ENCODE assay signal across 3 fruit fly cellular contexts in genomic region chr3R:9246879-9247621, dm6.
TF ChIP-seq lines count a peak whose summit lies in the region.

No protein-coding gene starts in this region.

TF ChIP-seq in whole organism, embryonic, 481 proteins besides CTCF, POLR2A, EP300 and RAD21 (continued from another document and continues in another):
- peak; percentile 96 for TF ChIP-seq sqz (GFP tag; optimal IDR thresholded peaks at IDR 0.05; lab: Kevin White, UChicago)
- no peak for TF ChIP-seq wek (GFP tag; optimal IDR thresholded peaks at IDR 0.05; lab: Kevin White, UChicago)
- no peak for TF ChIP-seq Mad (GFP tag; optimal IDR thresholded peaks at IDR 0.05; lab: Kevin White, UChicago)
- no peak for TF ChIP-seq klu (GFP tag; IDR thresholded peaks at IDR 0.05; lab: Robert Waterston, UW)
- no peak for TF ChIP-seq tio (GFP tag; optimal IDR thresholded peaks at IDR 0.05; lab: Kevin White, UChicago)
- no peak for TF ChIP-seq tll (GFP tag; optimal IDR thresholded peaks at IDR 0.05; lab: Kevin White, UChicago)
- TF ChIP-seq al (GFP tag; IDR thresholded peaks at IDR 0.05; lab: Robert Waterston, UW) = no peak
- TF ChIP-seq corto (GFP tag; optimal IDR thresholded peaks at IDR 0.05; lab: Kevin White, UChicago) = peak; percentile 39
- TF ChIP-seq hkb (optimal IDR thresholded peaks at IDR 0.05; lab: Kevin White, UChicago) = no peak
- peak; percentile 61; the same call in 1 of the 2 replicates for TF ChIP-seq hkb (GFP tag; IDR thresholded peaks at IDR 0.05; lab: Robert Waterston, UW)
- no peak for TF ChIP-seq CG4617 (GFP tag; optimal IDR thresholded peaks at IDR 0.05; lab: Kevin White, UChicago; ENCODE audit: borderline replicate concordance)
- no peak for TF ChIP-seq vnd (GFP tag; IDR thresholded peaks at IDR 0.05; lab: Robert Waterston, UW; ENCODE audit: partially characterized antibody)
- no peak for TF ChIP-seq CG9932 (GFP tag; IDR thresholded peaks at IDR 0.05; lab: Robert Waterston, UW)
- TF ChIP-seq CG12104 (GFP tag; optimal IDR thresholded peaks at IDR 0.05; lab: Kevin White, UChicago) = peak; percentile 56
- TF ChIP-seq YL-1 (GFP tag; optimal IDR thresholded peaks at IDR 0.05; lab: Kevin White, UChicago) = no peak
- TF ChIP-seq scrt (GFP tag; optimal IDR thresholded peaks at IDR 0.05; lab: Kevin White, UChicago) = no peak
- no peak for TF ChIP-seq CG10543 (GFP tag; optimal IDR thresholded peaks at IDR 0.05; lab: Kevin White, UChicago)
- peak; percentile 93 for TF ChIP-seq pros (GFP tag; optimal IDR thresholded peaks at IDR 0.05; lab: Kevin White, UChicago)
- peak; percentile 83 for TF ChIP-seq CG31441 (GFP tag; IDR thresholded peaks at IDR 0.05; lab: Robert Waterston, UW)
- peak; percentile 67 for TF ChIP-seq CG12219 (GFP tag; optimal IDR thresholded peaks at IDR 0.05; lab: Kevin White, UChicago)
- TF ChIP-seq gfzf (GFP tag; optimal IDR thresholded peaks at IDR 0.05; lab: Kevin White, UChicago) = no peak
- TF ChIP-seq ssp (GFP tag; IDR thresholded peaks at IDR 0.05; lab: Robert Waterston, UW) = peak; percentile 41; the same call in 1 of the 2 replicates
- TF ChIP-seq gsb-n (tag; optimal IDR thresholded peaks at IDR 0.05; lab: Kevin White, UChicago) = peak; percentile 85
- no peak for TF ChIP-seq D19B (GFP tag; optimal IDR thresholded peaks at IDR 0.05; lab: Kevin White, UChicago)
- TF ChIP-seq Fer2 (tag; optimal IDR thresholded peaks at IDR 0.05; lab: Kevin White, UChicago) = no peak
- TF ChIP-seq Med (GFP tag; lab: Kevin White, UChicago) = peak; percentile 83
- TF ChIP-seq HLH54F (GFP tag; optimal IDR thresholded peaks at IDR 0.05; lab: Kevin White, UChicago) = no peak
- peak; percentile 42 for TF ChIP-seq CG18476 (GFP tag; optimal IDR thresholded peaks at IDR 0.05; lab: Kevin White, UChicago)
- TF ChIP-seq lilli (GFP tag; optimal IDR thresholded peaks at IDR 0.05; lab: Kevin White, UChicago) = peak; percentile 30
- no peak for TF ChIP-seq Opbp (GFP tag; IDR thresholded peaks at IDR 0.05; lab: Robert Waterston, UW; ENCODE audit: partially characterized antibody)
- peak; percentile 57 for TF ChIP-seq slbo (GFP tag; IDR thresholded peaks at IDR 0.05; lab: Robert Waterston, UW)
- TF ChIP-seq CG34376 (GFP tag; optimal IDR thresholded peaks at IDR 0.05; lab: Kevin White, UChicago) = no peak
- TF ChIP-seq salm (tag; optimal IDR thresholded peaks at IDR 0.05; lab: Kevin White, UChicago) = peak; percentile 51
- TF ChIP-seq CG15514 (GFP tag; optimal IDR thresholded peaks at IDR 0.05; lab: Kevin White, UChicago) = no peak
- TF ChIP-seq CG13624 (GFP tag; optimal IDR thresholded peaks at IDR 0.05; lab: Kevin White, UChicago) = no peak
- no peak for TF ChIP-seq H2.0 (GFP tag; IDR thresholded peaks at IDR 0.05; lab: Robert Waterston, UW)
- TF ChIP-seq stc (GFP tag; IDR thresholded peaks at IDR 0.05; lab: Robert Waterston, UW) = peak; percentile 71; the same call in 1 of the 2 replicates
- TF ChIP-seq CG17359 (tag; optimal IDR thresholded peaks at IDR 0.05; lab: Kevin White, UChicago) = peak; percentile 71
- TF ChIP-seq Hand (GFP tag; optimal IDR thresholded peaks at IDR 0.05; lab: Kevin White, UChicago) = no peak
- no peak for TF ChIP-seq Nf-YA (GFP tag; IDR thresholded peaks at IDR 0.05; lab: Robert Waterston, UW)
- TF ChIP-seq Six4 (GFP tag; optimal IDR thresholded peaks at IDR 0.05; lab: Kevin White, UChicago) = peak; percentile 57
- peak; percentile 80 for TF ChIP-seq CG33557 (GFP tag; optimal IDR thresholded peaks at IDR 0.05; lab: Kevin White, UChicago)
- no peak for TF ChIP-seq z (GFP tag; IDR thresholded peaks at IDR 0.05; lab: Robert Waterston, UW)
- no peak for TF ChIP-seq CG10366 (GFP tag; IDR thresholded peaks at IDR 0.05; lab: Robert Waterston, UW)
- TF ChIP-seq CrebB (tag; optimal IDR thresholded peaks at IDR 0.05; lab: Kevin White, UChicago) = peak; percentile 25

TF ChIP-seq in whole organism, prepupa, 60 proteins besides CTCF, POLR2A, EP300 and RAD21 (continued from another document):
- peak; percentile 85 for TF ChIP-seq CG6163 (GFP tag; IDR thresholded peaks at IDR 0.05; lab: Robert Waterston, UW)
- peak; percentile 61 for TF ChIP-seq CG8319 (GFP tag; optimal IDR thresholded peaks at IDR 0.05; lab: Kevin White, UChicago)
- peak; percentile 94 for TF ChIP-seq Met (GFP tag; optimal IDR thresholded peaks at IDR 0.05; lab: Kevin White, UChicago)
- peak; percentile 86 for TF ChIP-seq cyc (GFP tag; optimal IDR thresholded peaks at IDR 0.05; lab: Kevin White, UChicago)
- peak; percentile 81 for TF ChIP-seq acj6 (GFP tag; optimal IDR thresholded peaks at IDR 0.05; lab: Kevin White, UChicago)
- peak; percentile 90 for TF ChIP-seq Sox14 (GFP tag; optimal IDR thresholded peaks at IDR 0.05; lab: Kevin White, UChicago)
- TF ChIP-seq CG31627 (GFP tag; optimal IDR thresholded peaks at IDR 0.05; lab: Kevin White, UChicago) = peak; percentile 86
- TF ChIP-seq CG6276 (GFP tag; optimal IDR thresholded peaks at IDR 0.05; lab: Kevin White, UChicago) = peak; percentile 79
- TF ChIP-seq CG8632 (GFP tag; optimal IDR thresholded peaks at IDR 0.05; lab: Kevin White, UChicago) = peak; percentile 81
- TF ChIP-seq Eip78C (GFP tag; lab: Kevin White, UChicago) = peak; percentile 96
- TF ChIP-seq dsx (GFP tag; optimal IDR thresholded peaks at IDR 0.05; lab: Kevin White, UChicago; ENCODE audit: poor library complexity, severe bottlenecking) = peak; percentile 73
- peak; percentile 83 for TF ChIP-seq Hr4 (GFP tag; optimal IDR thresholded peaks at IDR 0.05; lab: Kevin White, UChicago)
- TF ChIP-seq Ets96B (tag; optimal IDR thresholded peaks at IDR 0.05; lab: Kevin White, UChicago) = peak; percentile 71
- peak; percentile 59 to 72 for TF ChIP-seq ss (GFP tag; optimal IDR thresholded peaks at IDR 0.05; lab: Kevin White, UChicago)
- TF ChIP-seq CG32006 (GFP tag; optimal IDR thresholded peaks at IDR 0.05; lab: Kevin White, UChicago) = peak; percentile 82
- peak in 1 of 2 experiments; percentile 78 for TF ChIP-seq salr (GFP tag; optimal IDR thresholded peaks at IDR 0.05; lab: Kevin White, UChicago)
- TF ChIP-seq fkh (GFP tag; optimal IDR thresholded peaks at IDR 0.05; lab: Kevin White, UChicago) = peak; percentile 37
- TF ChIP-seq CG10631 (GFP tag; optimal IDR thresholded peaks at IDR 0.05; lab: Kevin White, UChicago) = peak; percentile 82
- TF ChIP-seq CG6808 (GFP tag; optimal IDR thresholded peaks at IDR 0.05; lab: Kevin White, UChicago) = peak; percentile 76
- no peak for TF ChIP-seq Hr38 (GFP tag; optimal IDR thresholded peaks at IDR 0.05; lab: Kevin White, UChicago)
- peak; percentile 89 for TF ChIP-seq lz (GFP tag; optimal IDR thresholded peaks at IDR 0.05; lab: Kevin White, UChicago)
- peak; percentile 46 for TF ChIP-seq CG11902 (GFP tag; optimal IDR thresholded peaks at IDR 0.05; lab: Kevin White, UChicago)
- TF ChIP-seq CG6792 (GFP tag; optimal IDR thresholded peaks at IDR 0.05; lab: Kevin White, UChicago) = peak; percentile 87
- peak; percentile 81 for TF ChIP-seq Ets21C (GFP tag; optimal IDR thresholded peaks at IDR 0.05; lab: Kevin White, UChicago)
- TF ChIP-seq CG3919 (GFP tag; optimal IDR thresholded peaks at IDR 0.05; lab: Kevin White, UChicago) = peak; percentile 86
- peak; percentile 91 for TF ChIP-seq Smox (GFP tag; optimal IDR thresholded peaks at IDR 0.05; lab: Kevin White, UChicago)
- peak; percentile 81 for TF ChIP-seq vri (GFP tag; optimal IDR thresholded peaks at IDR 0.05; lab: Kevin White, UChicago)
- peak; percentile 90 for TF ChIP-seq CG6854 (GFP tag; optimal IDR thresholded peaks at IDR 0.05; lab: Kevin White, UChicago)
- peak; percentile 63 for TF ChIP-seq CG10669 (GFP tag; optimal IDR thresholded peaks at IDR 0.05; lab: Kevin White, UChicago)
- peak; percentile 82 for TF ChIP-seq Hr39 (GFP tag; optimal IDR thresholded peaks at IDR 0.05; lab: Kevin White, UChicago)
- peak; percentile 78 for TF ChIP-seq eg (GFP tag; IDR thresholded peaks at IDR 0.05; lab: Robert Waterston, UW)
- peak; percentile 68 for TF ChIP-seq Eip93F (GFP tag; optimal IDR thresholded peaks at IDR 0.05; lab: Kevin White, UChicago)
- peak; percentile 84 for TF ChIP-seq CG8119 (GFP tag; IDR thresholded peaks at IDR 0.05; lab: Robert Waterston, UW)
- peak; percentile 87 for TF ChIP-seq achi (GFP tag; optimal IDR thresholded peaks at IDR 0.05; lab: Kevin White, UChicago)
- peak; percentile 93 for TF ChIP-seq Sox102F (GFP tag; optimal IDR thresholded peaks at IDR 0.05; lab: Kevin White, UChicago)
- peak; percentile 49 for TF ChIP-seq CG4318 (GFP tag; optimal IDR thresholded peaks at IDR 0.05; lab: Kevin White, UChicago)
- TF ChIP-seq CG34406 (GFP tag; optimal IDR thresholded peaks at IDR 0.05; lab: Kevin White, UChicago) = peak; percentile 83

TF ChIP-seq in whole organism, wandering third instar larva, 38 proteins besides CTCF, POLR2A, EP300 and RAD21 (continued from another document):
- TF ChIP-seq Rel (GFP tag; optimal IDR thresholded peaks at IDR 0.05; lab: Kevin White, UChicago) (no peak), Rel (tag; optimal IDR thresholded peaks at IDR 0.05; lab: Kevin White, UChicago) (peak; percentile 46), Sp1 (GFP tag; optimal IDR thresholded peaks at IDR 0.05; lab: Kevin White, UChicago) (peak; percentile 93), Vsx2 (GFP tag; optimal IDR thresholded peaks at IDR 0.05; lab: Kevin White, UChicago; ENCODE audit: partially characterized antibody) (no peak), dmrt93B (GFP tag; optimal IDR thresholded peaks at IDR 0.05; lab: Kevin White, UChicago) (peak; percentile 66), CG9705 (GFP tag; optimal IDR thresholded peaks at IDR 0.05; lab: Kevin White, UChicago) (peak; percentile 73), tai (GFP tag; optimal IDR thresholded peaks at IDR 0.05; lab: Kevin White, UChicago) (no peak), Dif (GFP tag; optimal IDR thresholded peaks at IDR 0.05; lab: Kevin White, UChicago; ENCODE audit: partially characterized antibody) (peak; percentile 43), fru (GFP tag; optimal IDR thresholded peaks at IDR 0.05; lab: Kevin White, UChicago) (peak; percentile 92), N (GFP tag; optimal IDR thresholded peaks at IDR 0.05; lab: Kevin White, UChicago) (no peak)
